Worm (Caenorhabditis elegans) whole organism, L4/young adult: ENCODE data around the gene F48E8.4.

Experiments used
- W03F9.2 ChIP-seq: fragments of 150-350 bp; optimal IDR thresholded peaks from 2 replicates; lab custom pipeline; 2014; ENCODE audit warnings: missing biosample characterization, missing genetic modification characterization
- dao-5 ChIP-seq: sonication (generic microtip); optimal IDR thresholded peaks from 2 replicates; lab custom pipeline; 2016; ENCODE audit warnings: missing genotype, missing genetic modification characterization, moderate library complexity, missing compliant biosample characterization
- him-1 ChIP-seq: sonication (generic microtip); optimal IDR thresholded peaks from 2 replicates; lab custom pipeline; 2016; ENCODE audit warnings: missing genotype, missing genetic modification reagents, missing genetic modification characterization, missing compliant biosample characterization

The F48E8.4 gene

ce11 chrIII:5453290-5453689 lies at the start of gene F48E8.4:
F48E8.4 (plus strand) TSS chrIII:5453590.
- TF ChIP-seq him-1 (tag; lab: Kevin White, UChicago) (no peak), W03F9.2 (tag; lab: Kevin White, UChicago) (no peak), dao-5 (tag; lab: Kevin White, UChicago) (no peak)

ce11 chrIII:5404998-5405397 lies 48.4 kb upstream of the F48E8.4 start:
- TF ChIP-seq W03F9.2 (tag; lab: Kevin White, UChicago) = no peak
- no peak for TF ChIP-seq dao-5 (tag; lab: Kevin White, UChicago)
- no peak for TF ChIP-seq him-1 (tag; lab: Kevin White, UChicago)

ce11 chrIII:5405628-5406084 lies 47.7 kb upstream of the F48E8.4 start, which contains the start of the genes W03A5.2 and Y32H12A.8:
W03A5.2 (plus strand) TSS chrIII:5406034.
Y32H12A.8 (minus strand) TSS chrIII:5406037.
- TF ChIP-seq W03F9.2 (tag; lab: Kevin White, UChicago) = no peak
- TF ChIP-seq dao-5 (tag; lab: Kevin White, UChicago) = no peak
- TF ChIP-seq him-1 (tag; lab: Kevin White, UChicago) = no peak

- TF ChIP-seq W03F9.2 (tag; lab: Kevin White, UChicago) (no peak), dao-5 (tag; lab: Kevin White, UChicago) (no peak)
Measured at ce11 chrIII:5406314-5406713, 47.1 kb upstream of the F48E8.4 start.

ce11 chrIII:5407060-5407459 lies 46.3 kb upstream of the F48E8.4 start:
- TF ChIP-seq W03F9.2 (tag; lab: Kevin White, UChicago) = no peak

ce11 chrIII:5407588-5407987 lies 45.8 kb upstream of the F48E8.4 start, which contains the start of gene W03A5.1:
W03A5.1 (plus strand) TSS chrIII:5407888.
- TF ChIP-seq him-1 (tag; lab: Kevin White, UChicago) (no peak), W03F9.2 (tag; lab: Kevin White, UChicago) (no peak), dao-5 (tag; lab: Kevin White, UChicago) (no peak)

- TF ChIP-seq dao-5 (tag; lab: Kevin White, UChicago) = no peak
Measured at ce11 chrIII:5413680-5414079, 39.7 kb upstream of the F48E8.4 start, which contains the start of gene grl-22. grl-22 (minus strand) TSS chrIII:5414011.

- TF ChIP-seq him-1 (tag; lab: Kevin White, UChicago) (no peak), W03F9.2 (tag; lab: Kevin White, UChicago) (no peak), dao-5 (tag; lab: Kevin White, UChicago) (no peak)
Measured at ce11 chrIII:5417921-5418320, 35.5 kb upstream of the F48E8.4 start.

ce11 chrIII:5419527-5419926 lies 33.9 kb upstream of the F48E8.4 start:
- TF ChIP-seq dao-5 (tag; lab: Kevin White, UChicago) (no peak), him-1 (tag; lab: Kevin White, UChicago) (no peak), W03F9.2 (tag; lab: Kevin White, UChicago) (no peak)

ce11 chrIII:5420276-5420675 lies 33.1 kb upstream of the F48E8.4 start:
- TF ChIP-seq dao-5 (tag; lab: Kevin White, UChicago) (no peak), W03F9.2 (tag; lab: Kevin White, UChicago) (no peak), him-1 (tag; lab: Kevin White, UChicago) (no peak)

- TF ChIP-seq him-1 (tag; lab: Kevin White, UChicago) (no peak), W03F9.2 (tag; lab: Kevin White, UChicago) (no peak), dao-5 (tag; lab: Kevin White, UChicago) (no peak)
Measured at ce11 chrIII:5421406-5421805, 32.0 kb upstream of the F48E8.4 start.

ce11 chrIII:5422561-5423103 lies 30.8 kb upstream of the F48E8.4 start:
- no peak for TF ChIP-seq him-1 (tag; lab: Kevin White, UChicago)
- TF ChIP-seq W03F9.2 (tag; lab: Kevin White, UChicago) = no peak
- TF ChIP-seq dao-5 (tag; lab: Kevin White, UChicago) = no peak

ce11 chrIII:5423665-5424133 lies 29.7 kb upstream of the F48E8.4 start, which contains the start of gene dnj-24:
dnj-24 (minus strand) TSS chrIII:5424083.
- no peak for TF ChIP-seq him-1 (tag; lab: Kevin White, UChicago)

ce11 chrIII:5424363-5424762 lies 29.0 kb upstream of the F48E8.4 start:
- TF ChIP-seq W03F9.2 (tag; lab: Kevin White, UChicago) (no peak), him-1 (tag; lab: Kevin White, UChicago) (no peak), dao-5 (tag; lab: Kevin White, UChicago) (no peak)
